Worm (Caenorhabditis elegans) whole organism, early embryonic: ENCODE measurements around the gene ras-1.

ENCODE experiments used
- B0310.2 ChIP-seq: sonication (generic microtip); optimal IDR thresholded peaks from 2 replicates; lab custom pipeline; 2016; ENCODE audit warnings: mild to moderate bottlenecking, missing genetic modification characterization, missing compliant biosample characterization
- F13C5.2 ChIP-seq: sonication (generic microtip); optimal IDR thresholded peaks from 2 replicates; lab custom pipeline; 2017; ENCODE audit warnings: mild to moderate bottlenecking, missing genetic modification characterization, inconsistent platforms, missing compliant biosample characterization
- aly-1 ChIP-seq: sonication (generic microtip); optimal IDR thresholded peaks from 2 replicates; lab custom pipeline; 2016; ENCODE audit warnings: missing genetic modification characterization, missing compliant biosample characterization
- ama-1 ChIP-seq: fragments of 150-350 bp; optimal IDR thresholded peaks from 2 replicates; lab custom pipeline; 2014
- ceh-13 ChIP-seq: fragments of 200-800 bp; sonication (Bioruptor generic); optimal IDR thresholded peaks from 2 replicates; lab custom pipeline; 2018; ENCODE audit warnings: mild to moderate bottlenecking, missing genetic modification characterization, missing compliant biosample characterization
- ceh-36 ChIP-seq: sonication (generic microtip); optimal IDR thresholded peaks from 2 replicates; lab custom pipeline; 2016; ENCODE audit warnings: missing genetic modification characterization, inconsistent platforms, missing compliant biosample characterization
- ets-7 ChIP-seq: sonication (generic microtip); optimal IDR thresholded peaks from 2 replicates; lab custom pipeline; 2016; ENCODE audit warnings: missing genotype, missing genetic modification characterization, missing compliant biosample characterization
- flt-1 ChIP-seq: fragments of 200-800 bp; sonication (Bioruptor generic); IDR thresholded peaks from 2 replicates; pipeline ENCODE4 v1.3.6; 2022; ENCODE audit warnings: missing genetic modification characterization, missing compliant biosample characterization
- hmbx-1 ChIP-seq: sonication (generic microtip); optimal IDR thresholded peaks from 2 replicates; lab custom pipeline; 2016; ENCODE audit warnings: mild to moderate bottlenecking, missing genetic modification characterization, missing compliant biosample characterization
- hmg-4 ChIP-seq: fragments of 200-800 bp; sonication (Bioruptor generic); optimal IDR thresholded peaks from 2 replicates; lab custom pipeline; 2018; ENCODE audit warnings: mild to moderate bottlenecking, missing genetic modification characterization, missing compliant biosample characterization
- hnd-1 ChIP-seq: sonication (generic microtip); optimal IDR thresholded peaks from 2 replicates; lab custom pipeline; 2016; ENCODE audit warnings: missing genetic modification characterization, missing compliant biosample characterization
- pes-1 ChIP-seq: fragments of 200-800 bp; sonication (Bioruptor generic); IDR thresholded peaks from 2 replicates; pipeline ENCODE4 v1.3.6; 2022; ENCODE audit warnings: missing genetic modification reagents, missing genetic modification characterization, missing compliant biosample characterization
- scrt-1 ChIP-seq: fragments of 200-800 bp; sonication (Bioruptor generic); IDR thresholded peaks from 2 replicates; pipeline ENCODE4 v1.3.6; 2022; ENCODE audit warnings: missing genetic modification characterization, missing compliant biosample characterization
- sea-1 ChIP-seq: fragments of 200-800 bp; sonication (Bioruptor generic); conservative IDR thresholded peaks from 2 replicates; pipeline ENCODE4 v1.3.6; 2022; ENCODE audit warnings: missing genetic modification characterization, missing compliant biosample characterization
- tbx-11 ChIP-seq: fragments of 200-800 bp; sonication (Bioruptor generic); IDR thresholded peaks from 2 replicates; pipeline ENCODE4 v1.3.6; 2022; ENCODE audit warnings: missing genetic modification characterization, missing compliant biosample characterization
- tbx-37 ChIP-seq: fragments of 200-800 bp; sonication (Bioruptor generic); conservative IDR thresholded peaks from 2 replicates; pipeline ENCODE4 v1.3.6; 2022; ENCODE audit warnings: missing genetic modification reagents, missing genetic modification characterization, missing compliant biosample characterization
- tra-4 ChIP-seq: sonication (generic microtip); optimal IDR thresholded peaks from 2 replicates; lab custom pipeline; 2017; ENCODE audit warnings: missing genetic modification characterization, missing compliant biosample characterization

Gene ras-1

DNA sequence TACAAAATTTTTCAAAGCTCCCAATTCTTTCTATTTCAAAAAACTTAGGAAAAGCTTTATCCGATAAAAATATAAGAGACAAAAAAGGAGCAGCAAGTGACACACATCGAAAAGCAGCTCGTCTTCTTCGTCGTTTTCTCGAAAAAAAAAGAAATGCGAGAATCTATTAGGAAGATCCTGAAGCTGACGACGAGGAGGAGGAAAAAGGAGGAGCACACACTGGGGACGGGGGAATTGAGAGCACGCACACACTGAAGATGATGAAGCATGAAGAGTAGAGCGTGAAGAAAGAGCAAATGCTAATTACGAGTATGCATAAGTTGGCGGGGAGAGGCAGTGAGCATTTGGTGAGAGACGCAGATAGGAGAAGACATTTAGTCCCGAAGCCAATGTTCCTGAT lies 21.9 kb upstream of the ras-1 start:
- TF ChIP-seq ceh-13 (GFP tag; lab: Kevin White, UChicago): no peak

- TF ChIP-seq F13C5.2 (tag; lab: Kevin White, UChicago) (no peak), tra-4 (tag; lab: Kevin White, UChicago) (no peak), B0310.2 (tag; lab: Kevin White, UChicago) (no peak), ama-1 (lab: Kevin White, UChicago) (no peak), hmg-4 (GFP tag; lab: Kevin White, UChicago) (no peak), ceh-13 (GFP tag; lab: Kevin White, UChicago) (no peak), hnd-1 (tag; lab: Kevin White, UChicago) (no peak), tbx-11 (GFP tag; lab: Robert Waterston, UW) (no peak), ets-7 (tag; lab: Kevin White, UChicago) (no peak), tbx-37 (GFP tag; lab: Robert Waterston, UW) (no peak), ceh-36 (tag; lab: Kevin White, UChicago) (no peak), flt-1 (GFP tag; lab: Robert Waterston, UW) (no peak)
Measured at ce11 chrII:12369202-12369601, 17.2 kb upstream of the ras-1 start.

ce11 chrII:12362262-12362661 lies 10.2 kb upstream of the ras-1 start:
- TF ChIP-seq flt-1 (GFP tag; lab: Robert Waterston, UW) (0 out of 2 replicates have a peak, but pooled peaks have one; percentile 31), pes-1 (GFP tag; lab: Robert Waterston, UW) (peak; percentile 73), sea-1 (GFP tag; lab: Robert Waterston, UW) (no peak)

DNA sequence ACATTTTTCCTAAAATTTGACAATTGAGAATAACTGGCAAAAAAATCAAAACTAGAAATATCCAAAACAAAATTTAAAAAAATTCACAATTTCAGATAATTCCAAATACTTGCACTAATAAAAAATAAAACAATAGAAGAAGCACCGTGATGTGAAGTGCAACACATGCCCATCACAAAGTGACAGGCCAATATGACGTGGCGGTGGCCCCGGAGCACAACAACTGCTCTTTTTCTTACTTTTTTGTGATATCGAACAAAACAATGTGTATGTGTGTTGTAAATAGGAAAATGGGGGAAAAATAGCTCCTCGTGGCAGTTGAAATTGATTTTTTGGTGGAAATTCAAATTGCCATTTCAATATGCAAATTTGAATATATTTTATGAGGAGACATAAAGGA lies 1.8 kb upstream of the ras-1 start:
- TF ChIP-seq scrt-1 (no peak), ceh-13 (GFP tag; lab: Kevin White, UChicago) (no peak), B0310.2 (tag; lab: Kevin White, UChicago) (no peak), aly-1 (no peak), tbx-37 (GFP tag; lab: Robert Waterston, UW) (no peak)

ce11 chrII:12353104-12353503 lies 1.1 kb upstream of the ras-1 start:
- TF ChIP-seq hmbx-1 (tag; lab: Kevin White, UChicago) (no peak), ceh-36 (tag; lab: Kevin White, UChicago) (no peak), tra-4 (tag; lab: Kevin White, UChicago) (no peak), hnd-1 (tag; lab: Kevin White, UChicago) (no peak), flt-1 (GFP tag; lab: Robert Waterston, UW) (no peak), aly-1 (no peak), hmg-4 (GFP tag; lab: Kevin White, UChicago) (no peak)

ce11 chrII:12350737-12351275 lies 1.2 kb downstream of the ras-1 start:
- no peak for TF ChIP-seq F13C5.2 (tag; lab: Kevin White, UChicago)
- TF ChIP-seq B0310.2 (tag; lab: Kevin White, UChicago): no peak
- no peak for TF ChIP-seq flt-1 (GFP tag; lab: Robert Waterston, UW)
- TF ChIP-seq ceh-13 (GFP tag; lab: Kevin White, UChicago): no peak
- no peak for TF ChIP-seq sea-1 (GFP tag; lab: Robert Waterston, UW)
- TF ChIP-seq scrt-1: no peak
- TF ChIP-seq ceh-36 (tag; lab: Kevin White, UChicago): no peak
- TF ChIP-seq ama-1 (lab: Kevin White, UChicago): no peak
- TF ChIP-seq tbx-37 (GFP tag; lab: Robert Waterston, UW): no peak
- no peak for TF ChIP-seq ets-7 (tag; lab: Kevin White, UChicago)
- no peak for TF ChIP-seq pes-1 (GFP tag; lab: Robert Waterston, UW)
- no peak for TF ChIP-seq hnd-1 (tag; lab: Kevin White, UChicago)
- TF ChIP-seq hmg-4 (GFP tag; lab: Kevin White, UChicago): no peak
- TF ChIP-seq hmbx-1 (tag; lab: Kevin White, UChicago): no peak
- TF ChIP-seq aly-1: no peak

DNA sequence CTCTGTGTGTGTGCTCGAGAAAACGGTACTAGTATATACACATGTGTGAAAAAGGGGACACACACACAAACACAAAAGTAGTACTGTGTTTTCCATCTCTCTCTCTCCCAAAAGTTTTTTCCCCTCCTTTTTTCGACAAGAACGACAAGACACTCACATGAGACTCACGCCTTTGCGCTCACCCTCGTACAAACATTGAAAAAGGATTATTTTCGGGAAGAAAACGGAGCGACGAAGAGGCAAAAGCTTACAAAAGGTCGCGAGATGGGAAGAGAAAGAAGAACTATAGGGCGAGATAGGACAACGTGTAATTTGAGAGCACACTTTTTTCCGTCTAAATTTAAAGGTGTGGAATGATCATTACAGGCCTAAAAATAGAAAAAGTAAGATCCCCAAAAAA lies 2.2 kb downstream of the ras-1 start:
- TF ChIP-seq flt-1 (GFP tag; lab: Robert Waterston, UW) (no peak), B0310.2 (tag; lab: Kevin White, UChicago) (no peak), tbx-11 (GFP tag; lab: Robert Waterston, UW) (no peak), ets-7 (tag; lab: Kevin White, UChicago) (no peak), ceh-36 (tag; lab: Kevin White, UChicago) (no peak), ceh-13 (GFP tag; lab: Kevin White, UChicago) (no peak), tra-4 (tag; lab: Kevin White, UChicago) (no peak), tbx-37 (GFP tag; lab: Robert Waterston, UW) (no peak), scrt-1 (no peak), pes-1 (GFP tag; lab: Robert Waterston, UW) (no peak), hmg-4 (GFP tag; lab: Kevin White, UChicago) (no peak), sea-1 (GFP tag; lab: Robert Waterston, UW) (no peak), ama-1 (lab: Kevin White, UChicago) (no peak), hnd-1 (tag; lab: Kevin White, UChicago) (no peak), hmbx-1 (tag; lab: Kevin White, UChicago) (no peak), aly-1 (no peak)

DNA sequence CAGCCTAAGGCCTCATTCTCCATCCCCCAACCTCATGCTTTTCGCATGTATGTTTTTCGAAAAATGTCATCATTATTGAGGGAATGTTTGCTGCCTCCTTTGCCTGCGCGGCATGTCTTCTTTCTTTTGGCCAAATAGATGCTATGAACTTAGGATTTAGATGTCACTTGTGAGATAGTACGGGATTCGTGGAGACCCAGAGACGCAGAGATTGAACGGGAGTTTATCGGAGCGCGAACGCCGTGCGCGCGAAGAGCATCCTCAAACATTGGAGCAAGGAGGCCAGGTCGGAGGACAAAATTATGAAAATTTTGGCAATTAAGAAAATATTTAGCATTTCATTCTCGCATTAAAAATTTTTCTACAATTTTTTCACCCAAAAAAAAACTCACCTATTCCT lies 3.1 kb downstream of the ras-1 start:
- no peak for TF ChIP-seq tbx-37 (GFP tag; lab: Robert Waterston, UW)
- no peak for TF ChIP-seq ceh-36 (tag; lab: Kevin White, UChicago)
- no peak for TF ChIP-seq hmg-4 (GFP tag; lab: Kevin White, UChicago)
- TF ChIP-seq aly-1: no peak
- TF ChIP-seq F13C5.2 (tag; lab: Kevin White, UChicago): no peak
- no peak for TF ChIP-seq ama-1 (lab: Kevin White, UChicago)
- no peak for TF ChIP-seq flt-1 (GFP tag; lab: Robert Waterston, UW)
- TF ChIP-seq B0310.2 (tag; lab: Kevin White, UChicago): no peak
- TF ChIP-seq hmbx-1 (tag; lab: Kevin White, UChicago): no peak
- TF ChIP-seq tra-4 (tag; lab: Kevin White, UChicago): no peak
- no peak for TF ChIP-seq pes-1 (GFP tag; lab: Robert Waterston, UW)
- TF ChIP-seq ets-7 (tag; lab: Kevin White, UChicago): no peak
- TF ChIP-seq ceh-13 (GFP tag; lab: Kevin White, UChicago): no peak
- TF ChIP-seq tbx-11 (GFP tag; lab: Robert Waterston, UW): no peak
- TF ChIP-seq sea-1 (GFP tag; lab: Robert Waterston, UW): no peak
- no peak for TF ChIP-seq scrt-1
- no peak for TF ChIP-seq hnd-1 (tag; lab: Kevin White, UChicago)
